Fruit fly (Drosophila melanogaster): ENCODE results near the gene CG4393.

Gene CG4393

dm6 chr3R:23384591-23385260 is at the start of gene CG4393:
TSS of gene CG4393 (minus strand) at chr3R:23384777.
- no peak for TF ChIP-seq noc (tag; optimal IDR thresholded peaks at IDR 0.05)

- TF ChIP-seq noc (tag; optimal IDR thresholded peaks at IDR 0.05): no peak
These were observed 46.8 kb upstream of the CG4393 start for dm6 chr3R:23431355-23431754.

- no peak for TF ChIP-seq noc (tag; optimal IDR thresholded peaks at IDR 0.05)
These were observed 41.4 kb upstream of the CG4393 start, which contains the start of gene CG43694 for dm6 chr3R:23425929-23426328. TSS of gene CG43694 (minus strand) at chr3R:23426029.

- no peak for TF ChIP-seq noc (tag; optimal IDR thresholded peaks at IDR 0.05)
These were observed 40.5 kb upstream of the CG4393 start for dm6 chr3R:23425107-23425506.

dm6 chr3R:23421925-23422324 is 37.3 kb upstream of the CG4393 start:
- no peak for TF ChIP-seq noc (tag; optimal IDR thresholded peaks at IDR 0.05)

dm6 chr3R:23417650-23418049 is 33.1 kb upstream of the CG4393 start:
- TF ChIP-seq noc (tag; optimal IDR thresholded peaks at IDR 0.05): no peak

dm6 chr3R:23416579-23416978 is 32.0 kb upstream of the CG4393 start:
- TF ChIP-seq noc (tag; optimal IDR thresholded peaks at IDR 0.05): no peak

dm6 chr3R:23407880-23408279 is 23.3 kb upstream of the CG4393 start:
- no peak for TF ChIP-seq noc (tag; optimal IDR thresholded peaks at IDR 0.05)

- no peak for TF ChIP-seq noc (tag; optimal IDR thresholded peaks at IDR 0.05)
These were observed 20.6 kb upstream of the CG4393 start, which contains the start of gene Ir94e for dm6 chr3R:23405209-23405608. TSS of gene Ir94e (plus strand) at chr3R:23405509.

- TF ChIP-seq noc (tag; optimal IDR thresholded peaks at IDR 0.05): no peak
These were observed 19.1 kb upstream of the CG4393 start, which contains the start of gene CG17380 for dm6 chr3R:23403628-23404027. TSS of gene CG17380 (minus strand) at chr3R:23403728.

- TF ChIP-seq noc (tag; optimal IDR thresholded peaks at IDR 0.05): no peak
These were observed 17.9 kb upstream of the CG4393 start, which contains the start of gene Ir94d for dm6 chr3R:23402508-23402907. TSS of gene Ir94d (plus strand) at chr3R:23402808.

dm6 chr3R:23401519-23401918 is 16.9 kb upstream of the CG4393 start:
- TF ChIP-seq noc (tag; optimal IDR thresholded peaks at IDR 0.05): no peak

dm6 chr3R:23399679-23400078 is 15.1 kb upstream of the CG4393 start:
- TF ChIP-seq noc (tag; optimal IDR thresholded peaks at IDR 0.05): no peak

dm6 chr3R:23398979-23399378 is 14.4 kb upstream of the CG4393 start:
- no peak for TF ChIP-seq noc (tag; optimal IDR thresholded peaks at IDR 0.05)

dm6 chr3R:23396548-23397294 is 12.1 kb upstream of the CG4393 start:
- TF ChIP-seq noc (tag; optimal IDR thresholded peaks at IDR 0.05): no peak

dm6 chr3R:23395720-23396119 is 11.1 kb upstream of the CG4393 start:
- no peak for TF ChIP-seq noc (tag; optimal IDR thresholded peaks at IDR 0.05)

- no peak for TF ChIP-seq noc (tag; optimal IDR thresholded peaks at IDR 0.05)
These were observed 8.9 kb upstream of the CG4393 start for dm6 chr3R:23393507-23393906.
